Worm (Caenorhabditis elegans): ENCODE measurements around the gene D1054.1.
A peak's percentile ranks its signal among the peaks of the same experiment; 100 is the strongest.

ce11 chrV:10736756-10737155, 33.3 kb downstream of the D1054.1 start, which contains the start of the genes mre-11 and wdr-5.3:
- TF ChIP-seq him-1 (tag; optimal IDR thresholded peaks at IDR 0.05), result peak; percentile 22
- TF ChIP-seq W03F9.2 (tag; optimal IDR thresholded peaks at IDR 0.05), result peak; percentile 86
